Fruit fly (Drosophila melanogaster) whole organism, embryonic: ENCODE results near the gene CG13609.

Experiments
- Adf1 ChIP-seq: fragments of 200-800 bp; sonication (Bioruptor generic); IDR thresholded peaks from 2 replicates; pipeline ENCODE4 v1.3.6; 2022; ENCODE audit warnings: missing biosample characterization, missing genetic modification characterization
- B-H2 ChIP-seq: fragments of 200-800 bp; sonication (Bioruptor generic); optimal IDR thresholded peaks from 2 replicates; lab custom pipeline; 2018; ENCODE audit warnings: missing biosample characterization, mild to moderate bottlenecking, missing genetic modification characterization
- Bteb2 ChIP-seq: fragments of 200-800 bp; sonication (Bioruptor generic); optimal IDR thresholded peaks from 2 replicates; lab custom pipeline; 2016; ENCODE audit warnings: missing biosample characterization, missing genetic modification characterization
- CG10209 ChIP-seq: fragments of 200-800 bp; sonication (Bioruptor generic); optimal IDR thresholded peaks from 3 replicates; lab custom pipeline; 2017; ENCODE audit warnings: missing biosample characterization, mild to moderate bottlenecking, missing genetic modification characterization, missing genetic modification reagents
- CG11247 ChIP-seq: fragments of 200-800 bp; sonication (Bioruptor generic); IDR thresholded peaks from 2 replicates; pipeline ENCODE4 v1.3.6; 2022; ENCODE audit warnings: missing biosample characterization, missing genetic modification characterization
- CG11696 ChIP-seq: fragments of 200-800 bp; sonication (Bioruptor generic); IDR thresholded peaks from 2 replicates; pipeline ENCODE4 v1.3.6; 2022; ENCODE audit warnings: missing biosample characterization, missing genetic modification characterization
- CG12155 ChIP-seq: fragments of 200-800 bp; sonication (Bioruptor generic); optimal IDR thresholded peaks from 3 replicates; lab custom pipeline; 2016; ENCODE audit warnings: missing biosample characterization, missing genetic modification characterization
- CG12942 ChIP-seq: fragments of 200-800 bp; sonication (Bioruptor generic); optimal IDR thresholded peaks from 3 replicates; lab custom pipeline; 2016; ENCODE audit warnings: missing biosample characterization, missing genetic modification characterization
- CG13123 ChIP-seq: fragments of 200-800 bp; sonication (Bioruptor generic); optimal IDR thresholded peaks from 2 replicates; lab custom pipeline; 2016; ENCODE audit warnings: missing biosample characterization, missing genetic modification characterization
- CG15073 ChIP-seq: fragments of 200-800 bp; sonication (Bioruptor generic); optimal IDR thresholded peaks from 2 replicates; lab custom pipeline; 2016; ENCODE audit warnings: missing biosample characterization, missing genetic modification characterization
- CG15514 ChIP-seq: fragments of 200-800 bp; sonication (Bioruptor generic); optimal IDR thresholded peaks from 3 replicates; lab custom pipeline; 2017; ENCODE audit warnings: missing biosample characterization, missing genetic modification characterization, mild to moderate bottlenecking, moderate library complexity, missing genetic modification reagents
- CG18262 ChIP-seq: fragments of 200-800 bp; optimal IDR thresholded peaks from 3 replicates; lab custom pipeline; 2019; ENCODE audit warnings: missing biosample characterization, mild to moderate bottlenecking, missing genetic modification characterization, moderate library complexity
- CG18764 ChIP-seq: fragments of 200-800 bp; sonication (Bioruptor generic); optimal IDR thresholded peaks from 3 replicates; lab custom pipeline; 2016; ENCODE audit warnings: missing biosample characterization, missing genetic modification characterization
- CG3281 ChIP-seq: fragments of 200-800 bp; sonication (Bioruptor generic); optimal IDR thresholded peaks from 3 replicates; lab custom pipeline; 2017; ENCODE audit warnings: missing biosample characterization, mild to moderate bottlenecking, missing genetic modification characterization
- CG33557 ChIP-seq: fragments of 200-800 bp; sonication (Bioruptor generic); optimal IDR thresholded peaks from 2 replicates; lab custom pipeline; 2019; ENCODE audit warnings: missing biosample characterization, mild to moderate bottlenecking, missing genetic modification characterization, moderate library complexity
- CG5245 ChIP-seq: fragments of 200-800 bp; sonication (Bioruptor generic); optimal IDR thresholded peaks from 3 replicates; lab custom pipeline; 2016; ENCODE audit warnings: missing biosample characterization, missing genetic modification characterization
- CG7963 ChIP-seq: fragments of 200-800 bp; sonication (Bioruptor generic); IDR thresholded peaks from 3 replicates; pipeline ENCODE4 v1.3.6; 2022; ENCODE audit warnings: missing biosample characterization, missing genetic modification characterization; ENCODE audit not compliant: partially characterized antibody
- CG9215 ChIP-seq: fragments of 200-800 bp; sonication (Bioruptor generic); IDR thresholded peaks from 2 replicates; pipeline ENCODE4 v1.3.6; 2022; ENCODE audit warnings: missing biosample characterization, missing genetic modification characterization
- CG9609 ChIP-seq: fragments of 200-800 bp; sonication (Bioruptor generic); optimal IDR thresholded peaks from 3 replicates; lab custom pipeline; 2016; ENCODE audit warnings: missing biosample characterization, missing genetic modification characterization
- CHES-1-like ChIP-seq: fragments of 200-800 bp; sonication (Bioruptor generic); optimal IDR thresholded peaks from 2 replicates; lab custom pipeline; 2016; ENCODE audit warnings: missing biosample characterization, missing genetic modification characterization
- Ets65A ChIP-seq: fragments of 200-800 bp; sonication (Bioruptor generic); peaks from one replicate; lab custom pipeline; 2016; ENCODE audit warnings: missing biosample characterization, missing genetic modification characterization
- Med ChIP-seq: fragments of 200-800 bp; sonication (Bioruptor generic); peaks from one replicate; lab custom pipeline; 2016; ENCODE audit warnings: missing biosample characterization, missing genetic modification characterization, mild to moderate bottlenecking, inconsistent platforms, moderate library complexity
- Pdp1 ChIP-seq, 2 experiments: fragments of 200-800 bp; sonication (Bioruptor generic); optimal IDR thresholded peaks; 3 replicates each; lab custom pipeline; 2016; ENCODE audit warnings: missing biosample characterization in 2 of 2, missing genetic modification characterization in 2 of 2, mild to moderate bottlenecking in 1 of 2, moderate library complexity in 1 of 2
- TFAM ChIP-seq: fragments of 200-800 bp; sonication (Bioruptor generic); optimal IDR thresholded peaks from 2 replicates; lab custom pipeline; 2017; ENCODE audit warnings: missing biosample characterization, missing genetic modification characterization, inconsistent platforms
- bcd ChIP-seq: fragments of 200-800 bp; sonication (Bioruptor generic); optimal IDR thresholded peaks from 2 replicates; lab custom pipeline; 2017; ENCODE audit warnings: missing biosample characterization, mild to moderate bottlenecking, missing genetic modification characterization
- caup ChIP-seq: fragments of 200-800 bp; sonication (Bioruptor generic); optimal IDR thresholded peaks from 3 replicates; lab custom pipeline; 2017; ENCODE audit warnings: missing biosample characterization, mild to moderate bottlenecking, missing genetic modification characterization, moderate library complexity; ENCODE audit not compliant: severe bottlenecking
- chif ChIP-seq, 2 experiments: fragments of 200-800 bp; sonication (Bioruptor generic); optimal IDR thresholded peaks; 3 replicates each; lab custom pipeline; 2016; ENCODE audit warnings: missing biosample characterization in 2 of 2, missing genetic modification characterization in 2 of 2
- ci ChIP-seq: fragments of 200-800 bp; sonication (Bioruptor generic); IDR thresholded peaks from 3 replicates; pipeline ENCODE4 v1.3.6; 2022; ENCODE audit warnings: missing biosample characterization, missing genetic modification characterization
- corto ChIP-seq: fragments of 200-800 bp; sonication (Bioruptor generic); optimal IDR thresholded peaks from 2 replicates; lab custom pipeline; 2016; ENCODE audit warnings: missing biosample characterization, mild to moderate bottlenecking, missing genetic modification characterization, moderate library complexity
- cwo ChIP-seq: fragments of 200-800 bp; sonication (Bioruptor generic); optimal IDR thresholded peaks from 3 replicates; lab custom pipeline; 2017; ENCODE audit warnings: missing biosample characterization, missing genetic modification characterization, mild to moderate bottlenecking, moderate library complexity, missing genetic modification reagents
- ems ChIP-seq: fragments of 200-800 bp; sonication (Bioruptor generic); optimal IDR thresholded peaks from 3 replicates; lab custom pipeline; 2016; ENCODE audit warnings: missing biosample characterization, missing genetic modification characterization
- gcm2 ChIP-seq: fragments of 200-800 bp; sonication (Bioruptor generic); optimal IDR thresholded peaks from 2 replicates; lab custom pipeline; 2016; ENCODE audit warnings: missing biosample characterization, missing genetic modification characterization
- hb ChIP-seq: fragments of 200-800 bp; sonication (Bioruptor generic); IDR thresholded peaks from 3 replicates; pipeline ENCODE4 v1.3.6; 2022; ENCODE audit warnings: missing biosample characterization, missing genetic modification characterization; ENCODE audit not compliant: partially characterized antibody
- hbn ChIP-seq: fragments of 200-800 bp; sonication (Bioruptor generic); IDR thresholded peaks from 2 replicates; pipeline ENCODE4 v1.3.6; 2022; ENCODE audit warnings: missing biosample characterization, missing genetic modification characterization; ENCODE audit not compliant: partially characterized antibody
- nerfin-1 ChIP-seq: fragments of 200-800 bp; sonication (Bioruptor generic); optimal IDR thresholded peaks from 3 replicates; lab custom pipeline; 2019; ENCODE audit warnings: missing biosample characterization, mild to moderate bottlenecking, missing genetic modification characterization, moderate library complexity
- otp ChIP-seq: fragments of 200-800 bp; sonication (Bioruptor generic); IDR thresholded peaks from 3 replicates; pipeline ENCODE4, ENCODE4 v1.3.6; 2022; ENCODE audit warnings: missing biosample characterization, missing genetic modification characterization
- p53 ChIP-seq: fragments of 200-800 bp; sonication (Bioruptor generic); optimal IDR thresholded peaks from 2 replicates; lab custom pipeline; 2016; ENCODE audit warnings: missing biosample characterization, missing genetic modification characterization
- pho ChIP-seq: fragments of 200-800 bp; sonication (Bioruptor generic); optimal IDR thresholded peaks from 2 replicates; lab custom pipeline; 2016; ENCODE audit warnings: missing biosample characterization, missing genetic modification characterization
- pnt ChIP-seq: fragments of 200-800 bp; sonication (Bioruptor generic); optimal IDR thresholded peaks from 3 replicates; lab custom pipeline; 2016; ENCODE audit warnings: missing biosample characterization, missing genetic modification characterization
- sd ChIP-seq: fragments of 200-800 bp; sonication (Bioruptor generic); optimal IDR thresholded peaks from 3 replicates; lab custom pipeline; 2018; ENCODE audit warnings: missing biosample characterization, mild to moderate bottlenecking, missing genetic modification characterization, moderate library complexity
- sens-2 ChIP-seq: fragments of 200-800 bp; sonication (Bioruptor generic); IDR thresholded peaks from 2 replicates; pipeline ENCODE4 v1.3.6; 2022; ENCODE audit warnings: missing biosample characterization, missing genetic modification characterization
- slou ChIP-seq: fragments of 200-800 bp; sonication (Bioruptor generic); optimal IDR thresholded peaks from 3 replicates; lab custom pipeline; 2016; ENCODE audit warnings: missing biosample characterization, missing genetic modification characterization
- sug ChIP-seq: fragments of 200-800 bp; optimal IDR thresholded peaks from 2 replicates; lab custom pipeline; 2019; ENCODE audit warnings: missing biosample characterization, mild to moderate bottlenecking, missing genetic modification characterization, moderate library complexity
- tio ChIP-seq: fragments of 200-800 bp; sonication (Bioruptor generic); optimal IDR thresholded peaks from 2 replicates; lab custom pipeline; 2017; ENCODE audit warnings: missing biosample characterization, missing genetic modification characterization, inconsistent platforms
- wor ChIP-seq: fragments of 200-800 bp; sonication (Bioruptor generic); IDR thresholded peaks from 2 replicates; pipeline ENCODE4 v1.3.6; 2022; ENCODE audit warnings: missing biosample characterization, missing genetic modification characterization
- yki ChIP-seq: fragments of >200 bp; optimal IDR thresholded peaks from 3 replicates; lab custom pipeline; 2018
- zf30C ChIP-seq: fragments of 200-800 bp; sonication (Bioruptor generic); optimal IDR thresholded peaks from 3 replicates; lab custom pipeline; 2018; ENCODE audit warnings: missing biosample characterization, mild to moderate bottlenecking, missing genetic modification characterization

The CG13609 gene

dm6 chr3R:24274212-24274611 is 47.4 kb downstream of the CG13609 start:
- no peak for TF ChIP-seq corto (GFP tag; lab: Kevin White, UChicago)
- TF ChIP-seq CG11696 (GFP tag; lab: Robert Waterston, UW): no peak
- TF ChIP-seq B-H2 (GFP tag; lab: Kevin White, UChicago): no peak
- peak; percentile 46 for TF ChIP-seq Ets65A (GFP tag; lab: Kevin White, UChicago)
- peak; percentile 11 for TF ChIP-seq Med (GFP tag; lab: Kevin White, UChicago)
- no peak for TF ChIP-seq yki (lab: Kevin White, UChicago)
- TF ChIP-seq CG15073 (GFP tag; lab: Kevin White, UChicago): no peak
- TF ChIP-seq slou (GFP tag; lab: Kevin White, UChicago): no peak
- no peak for TF ChIP-seq p53 (GFP tag; lab: Kevin White, UChicago)
- TF ChIP-seq CG33557 (GFP tag; lab: Kevin White, UChicago): no peak
- no peak for TF ChIP-seq CG12155
- no peak for TF ChIP-seq CG15514 (GFP tag; lab: Kevin White, UChicago)
- no peak for TF ChIP-seq CG9215 (GFP tag; lab: Robert Waterston, UW)
- no peak for TF ChIP-seq CHES-1-like
- no peak for TF ChIP-seq otp (GFP tag; lab: Robert Waterston, UW)

dm6 chr3R:24275463-24275862 is 48.6 kb downstream of the CG13609 start:
- TF ChIP-seq sug (tag; lab: Kevin White, UChicago): peak; percentile 1
- TF ChIP-seq Bteb2 (GFP tag; lab: Kevin White, UChicago): no peak
- peak in 1 of 2 experiments; percentile 44 for TF ChIP-seq Pdp1 (GFP tag; optimal IDR thresholded peaks at IDR 0.05; lab: Kevin White, UChicago)
- peak; percentile 9 for TF ChIP-seq sd (tag; lab: Kevin White, UChicago)
- peak; percentile 96 for TF ChIP-seq cwo
- no peak for TF ChIP-seq caup (GFP tag; lab: Kevin White, UChicago)

dm6 chr3R:24276104-24277008 is 49.5 kb downstream of the CG13609 start, which contains the start of gene Orct:
Orct (plus strand) TSS chr3R:24276260.
- TF ChIP-seq CG7963 (no peak), pho (GFP tag; lab: Kevin White, UChicago) (peak; percentile 82), pnt (GFP tag; lab: Kevin White, UChicago) (peak; percentile 49), nerfin-1 (tag; lab: Kevin White, UChicago) (peak; percentile 54), zf30C (GFP tag; lab: Kevin White, UChicago) (no peak), CG10209 (GFP tag; lab: Kevin White, UChicago) (peak; percentile 83), CG3281 (GFP tag; lab: Kevin White, UChicago) (peak; percentile 90), chif (GFP tag; optimal IDR thresholded peaks at IDR 0.05; lab: Kevin White, UChicago) (peak in 1 of 2 experiments; percentile 58), CG13123 (GFP tag; lab: Kevin White, UChicago) (no peak), ci (GFP tag; lab: Robert Waterston, UW) (no peak; the same call in 1 of the 3 replicates), ems (peak; percentile 37), Adf1 (GFP tag; lab: Robert Waterston, UW) (peak; percentile 45; the same call in 1 of the 2 replicates), CG18262 (peak; percentile 93), TFAM (no peak), bcd (peak; percentile 82), CG9609 (GFP tag; lab: Kevin White, UChicago) (peak; percentile 53), sens-2 (GFP tag; lab: Robert Waterston, UW) (no peak), CG12942 (GFP tag; lab: Kevin White, UChicago) (peak; percentile 55), hbn (GFP tag; lab: Robert Waterston, UW) (no peak), gcm2 (GFP tag; lab: Kevin White, UChicago) (no peak), wor (peak; percentile 35; the same call in 1 of the 2 replicates), CG18764 (GFP tag; lab: Kevin White, UChicago) (peak; percentile 32), tio (GFP tag; lab: Kevin White, UChicago) (peak; percentile 70), CG11247 (GFP tag; lab: Robert Waterston, UW) (peak; percentile 59; the same call in 1 of the 2 replicates), CG5245 (GFP tag; lab: Kevin White, UChicago) (peak; percentile 30), hb (GFP tag; lab: Robert Waterston, UW) (no peak)
